Worm (Caenorhabditis elegans) whole organism, dauer: ENCODE measurements around the gene K07C5.2.

Experiments used
- unc-62 ChIP-seq: sonication (generic microtip); optimal IDR thresholded peaks from 2 replicates; lab custom pipeline; 2017; ENCODE audit warnings: missing biosample characterization, missing genetic modification reagents, missing genetic modification characterization

The K07C5.2 gene

DNA sequence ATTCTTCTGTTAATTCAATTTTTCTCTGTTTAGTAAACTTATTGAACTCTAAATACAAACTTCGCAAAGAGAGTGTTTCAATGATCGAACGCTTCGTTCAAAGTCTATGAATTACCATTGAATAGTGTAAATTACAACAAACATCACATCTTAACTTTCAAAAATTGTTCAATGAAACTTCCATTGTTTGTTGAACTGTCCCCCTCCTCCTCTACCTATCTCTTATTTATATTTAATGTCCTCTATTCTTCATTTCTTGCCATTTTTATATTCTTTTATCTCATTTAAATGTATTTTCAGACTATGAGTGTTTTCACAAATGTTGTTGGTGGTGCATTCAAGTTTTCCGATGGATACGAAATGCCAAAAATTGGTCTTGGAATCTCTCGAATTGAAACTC, at the start of gene K07C5.2:
TSS of gene K07C5.2 (plus strand) at position 301 of the 400 bp plus-strand sequence.
- TF ChIP-seq unc-62 (GFP tag; lab: Kevin White, UChicago): no peak

DNA sequence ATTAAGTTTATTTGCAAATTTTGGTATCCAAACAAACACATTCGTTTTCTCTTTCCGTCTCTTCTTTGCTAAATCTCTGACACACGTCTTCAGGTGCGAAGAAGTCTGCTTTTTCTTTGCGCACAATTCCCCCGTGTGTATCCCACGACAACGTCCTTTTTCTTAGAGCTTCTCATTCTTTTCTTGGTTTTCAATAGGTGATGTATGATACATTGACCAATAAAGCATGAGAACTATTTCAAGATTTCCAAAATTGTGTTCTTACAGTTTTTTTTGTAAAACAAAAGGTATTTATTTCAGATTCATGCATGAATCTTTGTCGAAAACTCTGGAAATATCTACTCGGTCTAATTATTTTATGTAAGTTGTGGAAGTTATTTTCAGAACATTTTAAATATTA, 49.6 kb upstream of the K07C5.2 start, which contains the start of gene B0024.15:
TSS of gene B0024.15 (plus strand) at position 301 of the 400 bp plus-strand sequence.
- TF ChIP-seq unc-62 (GFP tag; lab: Kevin White, UChicago): no peak

DNA sequence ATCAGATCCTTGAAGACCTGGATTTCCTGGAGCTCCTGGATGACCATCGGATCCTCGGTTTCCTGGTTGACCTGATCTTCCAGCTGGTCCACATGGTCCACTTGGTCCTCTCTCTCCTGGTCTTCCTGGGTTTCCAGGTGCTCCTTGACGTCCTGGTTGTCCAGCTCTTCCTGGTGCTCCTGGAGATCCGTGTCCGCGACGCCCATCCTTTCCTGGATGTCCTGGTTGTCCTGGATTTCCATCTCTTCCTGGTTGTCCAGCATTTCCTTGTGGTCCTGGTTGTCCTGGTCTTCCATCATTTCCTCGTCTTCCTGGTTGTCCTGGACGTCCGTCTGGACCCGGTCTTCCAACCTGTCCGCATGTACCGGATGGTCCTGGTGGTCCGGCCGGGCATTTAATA, 47.5 kb upstream of the K07C5.2 start:
- no peak for TF ChIP-seq unc-62 (GFP tag; lab: Kevin White, UChicago)

DNA sequence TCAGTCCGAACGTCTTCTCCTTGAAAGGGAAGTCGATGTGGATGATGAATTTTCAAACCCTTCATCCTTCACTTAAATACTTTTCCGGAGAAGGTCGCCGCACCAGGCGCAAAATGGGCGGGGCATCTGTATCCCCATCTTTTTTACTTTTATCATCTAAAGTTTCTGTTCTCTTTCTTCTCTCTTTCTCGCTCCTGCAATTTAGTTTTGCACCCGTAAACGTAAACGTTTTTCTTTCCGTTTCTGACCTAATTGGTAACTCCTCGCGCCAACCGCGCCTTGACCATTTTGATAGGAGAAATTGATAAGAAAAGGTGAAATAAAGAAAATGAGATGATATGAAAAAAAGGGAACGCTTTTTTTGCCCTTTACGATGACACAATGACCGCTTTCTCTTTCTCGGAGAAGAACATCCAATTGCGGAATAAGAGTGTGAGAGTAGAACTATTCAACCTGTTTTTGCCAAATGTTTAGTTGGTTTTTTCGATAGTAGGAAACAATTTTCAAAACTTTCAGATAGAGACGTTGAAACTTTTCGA, 46.4 kb upstream of the K07C5.2 start, which contains the start of gene col-149:
TSS of gene col-149 (minus strand) at position 51 of the 539 bp plus-strand sequence.
- no peak for TF ChIP-seq unc-62 (GFP tag; lab: Kevin White, UChicago)

DNA sequence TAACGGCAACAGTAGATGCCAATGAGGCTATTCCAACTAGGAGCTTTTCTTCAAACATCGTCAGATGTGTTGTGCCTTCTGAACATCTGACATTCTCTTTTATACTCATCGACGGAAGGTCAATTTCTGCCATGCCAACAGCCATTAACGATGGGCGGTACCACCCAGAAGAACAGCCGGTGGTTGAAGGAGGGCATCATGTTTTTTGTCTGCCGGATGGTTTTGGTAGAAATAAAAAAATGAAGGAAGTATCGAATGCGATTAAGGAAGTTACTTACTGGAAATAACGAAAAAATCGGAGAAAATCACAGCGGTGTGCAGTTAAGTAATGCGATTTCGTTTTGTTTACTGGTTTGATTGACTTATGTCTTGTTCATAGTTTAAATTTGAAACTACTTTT, 44.8 kb upstream of the K07C5.2 start, which contains the start of gene col-150:
TSS of gene col-150 (minus strand) at position 101 of the 400 bp plus-strand sequence.
- no peak for TF ChIP-seq unc-62 (GFP tag; lab: Kevin White, UChicago)

DNA sequence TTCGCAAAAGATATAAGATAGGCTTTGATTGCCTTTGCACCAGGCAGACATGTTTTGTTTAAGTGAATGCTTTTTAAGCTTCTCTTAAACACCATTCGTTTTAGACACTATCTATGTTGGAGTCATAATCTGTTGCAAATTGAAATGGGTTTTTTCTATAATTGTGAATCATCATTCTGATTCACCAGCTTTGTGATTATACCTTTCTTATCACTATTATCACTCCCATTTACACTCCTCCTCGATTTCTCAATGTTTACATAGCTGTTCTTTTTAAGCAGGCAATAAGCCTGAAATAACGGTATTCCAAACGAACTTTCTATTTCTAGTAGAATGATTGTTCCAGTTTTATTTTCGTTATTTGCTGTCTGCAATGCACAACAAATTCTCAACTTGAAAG, 42.2 kb upstream of the K07C5.2 start, which contains the start of gene B0024.4:
TSS of gene B0024.4 (plus strand) at position 301 of the 400 bp plus-strand sequence.
- no peak for TF ChIP-seq unc-62 (GFP tag; lab: Kevin White, UChicago)

DNA sequence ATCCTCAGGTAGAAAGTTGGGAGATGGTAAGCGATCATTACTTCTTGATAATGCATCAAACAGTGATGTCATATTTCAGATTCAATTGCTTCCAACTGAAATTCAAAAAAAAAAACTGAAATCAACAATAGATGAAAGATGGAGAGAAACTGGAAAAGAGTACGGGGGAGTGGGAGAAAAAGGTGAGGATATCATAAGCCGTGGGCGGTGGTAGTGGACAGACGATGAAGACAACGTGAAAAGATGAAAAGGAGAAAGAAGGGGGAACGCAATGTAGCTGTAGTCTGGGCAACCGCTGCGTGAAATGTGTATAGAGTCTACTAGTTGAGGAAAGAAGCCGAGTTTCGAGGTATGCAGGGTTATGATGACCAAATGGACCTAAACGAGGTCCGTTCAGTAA, 32.0 kb upstream of the K07C5.2 start, which contains the start of gene che-12:
TSS of gene che-12 (minus strand) at position 101 of the 400 bp plus-strand sequence.
- TF ChIP-seq unc-62 (GFP tag; lab: Kevin White, UChicago): no peak

DNA sequence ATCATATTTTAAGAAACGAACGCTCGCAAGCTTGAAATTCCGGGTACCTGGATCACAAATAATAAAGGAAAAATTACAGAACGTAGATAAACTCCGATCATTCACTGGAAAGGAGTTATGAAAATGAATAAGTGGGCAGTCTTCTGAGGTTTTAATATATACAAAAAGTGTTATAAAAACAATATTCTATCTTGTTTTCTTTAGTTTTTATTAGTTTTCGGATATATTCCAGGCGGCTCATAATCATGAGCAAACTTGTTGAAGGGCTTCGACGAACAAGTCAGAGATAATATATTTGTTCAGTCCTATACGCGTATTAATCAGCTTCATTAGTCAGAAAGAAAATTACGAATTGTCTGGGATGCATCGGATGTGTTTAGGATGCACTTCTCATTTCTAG, 25.3 kb upstream of the K07C5.2 start, which contains the start of gene gcy-6:
TSS of gene gcy-6 (minus strand) at position 101 of the 400 bp plus-strand sequence.
- no peak for TF ChIP-seq unc-62 (GFP tag; lab: Kevin White, UChicago)

DNA sequence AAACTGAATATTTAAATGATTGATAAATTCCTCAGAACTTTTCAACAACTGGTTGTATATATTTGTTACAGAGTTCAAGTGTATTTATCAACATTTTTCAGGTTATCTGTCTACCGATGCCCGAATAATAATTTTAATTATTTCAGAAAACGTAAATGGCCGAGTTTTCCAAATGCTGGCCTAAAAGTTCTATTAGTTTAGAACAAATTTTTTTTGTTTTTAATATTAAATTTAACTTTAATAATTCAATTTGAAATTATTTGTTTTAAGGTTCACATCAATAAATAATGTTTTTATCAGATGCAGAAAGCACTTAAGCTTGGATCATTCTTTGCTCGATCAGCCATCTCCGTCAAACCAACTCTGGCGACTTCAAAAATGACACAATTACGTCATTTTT, 24.9 kb upstream of the K07C5.2 start, which contains the start of gene trx-2:
TSS of gene trx-2 (plus strand) at position 301 of the 400 bp plus-strand sequence.
- no peak for TF ChIP-seq unc-62 (GFP tag; lab: Kevin White, UChicago)

DNA sequence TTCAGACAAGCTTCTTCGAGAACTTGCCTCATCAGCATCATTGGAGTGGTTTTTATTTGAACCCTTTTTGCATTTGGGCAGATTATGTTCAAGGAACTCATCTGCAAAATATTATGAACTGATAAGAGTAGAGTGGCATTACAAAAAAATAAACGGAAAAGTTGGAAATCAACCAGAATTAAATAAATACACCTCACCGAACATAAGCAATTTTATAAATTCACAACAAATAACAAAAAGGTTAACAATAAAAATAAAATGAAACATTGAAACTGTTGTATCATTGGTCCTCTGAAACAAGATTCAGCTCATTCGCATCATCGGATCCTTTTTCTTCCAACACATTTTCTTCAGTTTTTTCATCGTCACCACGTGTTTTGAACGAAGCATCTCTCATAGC, 22.0 kb upstream of the K07C5.2 start, which contains the start of gene asps-1:
TSS of gene asps-1 (minus strand) at position 101 of the 400 bp plus-strand sequence.
- TF ChIP-seq unc-62 (GFP tag; lab: Kevin White, UChicago): no peak

DNA sequence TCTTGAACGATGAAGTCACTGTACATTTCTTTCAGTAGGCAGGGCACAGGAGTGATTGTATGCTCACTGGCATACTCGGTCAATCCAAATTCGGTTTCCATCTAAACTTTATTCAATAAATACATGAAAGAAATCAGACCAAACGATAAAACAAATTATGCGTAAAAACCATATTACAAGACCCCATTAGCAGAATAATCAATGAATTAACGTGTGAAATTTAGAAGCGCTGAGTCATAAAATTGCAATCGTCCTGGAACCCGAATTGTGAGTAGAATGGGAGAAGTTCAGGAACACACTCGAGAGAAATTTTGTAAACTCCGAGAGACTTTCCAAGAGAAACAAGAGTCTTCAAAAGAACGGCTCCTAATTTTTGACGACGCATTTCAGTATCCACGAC, 19.9 kb upstream of the K07C5.2 start, which contains the start of gene B0024.11:
TSS of gene B0024.11 (minus strand) at position 101 of the 400 bp plus-strand sequence.
- TF ChIP-seq unc-62 (GFP tag; lab: Kevin White, UChicago): no peak

DNA sequence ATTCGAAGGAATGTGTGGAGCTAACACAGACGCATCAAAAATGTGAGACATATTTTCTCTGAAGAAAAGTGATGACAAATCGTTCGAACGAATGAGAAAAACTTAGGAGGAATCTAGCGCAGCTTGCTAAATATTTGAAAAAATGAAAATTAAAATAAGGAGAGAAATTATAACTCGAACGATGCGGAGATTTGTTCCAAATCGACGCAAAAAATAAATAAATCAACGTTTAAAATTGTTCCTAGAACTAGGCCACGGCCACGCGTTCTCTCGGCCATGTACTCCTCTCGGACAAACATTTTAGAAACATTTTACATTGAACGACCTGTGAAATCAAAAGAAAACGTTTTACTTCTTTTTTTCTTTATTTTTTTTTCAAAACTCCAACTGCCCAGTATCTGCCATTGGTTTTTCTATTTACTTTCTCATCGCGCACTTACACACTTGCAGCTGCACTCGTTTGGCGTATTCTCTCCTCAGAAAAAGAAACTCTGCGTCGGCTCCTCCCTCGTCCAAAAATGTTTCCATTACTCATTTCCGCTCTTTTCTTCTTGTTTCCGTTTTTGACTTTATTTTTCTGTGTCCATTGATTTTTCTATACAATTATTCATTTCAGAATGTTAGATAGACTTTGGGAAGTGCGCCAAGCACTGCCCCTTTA, 19.1 kb upstream of the K07C5.2 start, which contains the start of the genes gna-1 and B0024.13:
TSS of gene gna-1 (minus strand) at position 51 of the 661 bp plus-strand sequence.
TSS of gene B0024.13 (plus strand) at position 611 of the 661 bp plus-strand sequence.
- TF ChIP-seq unc-62 (GFP tag; lab: Kevin White, UChicago): no peak

DNA sequence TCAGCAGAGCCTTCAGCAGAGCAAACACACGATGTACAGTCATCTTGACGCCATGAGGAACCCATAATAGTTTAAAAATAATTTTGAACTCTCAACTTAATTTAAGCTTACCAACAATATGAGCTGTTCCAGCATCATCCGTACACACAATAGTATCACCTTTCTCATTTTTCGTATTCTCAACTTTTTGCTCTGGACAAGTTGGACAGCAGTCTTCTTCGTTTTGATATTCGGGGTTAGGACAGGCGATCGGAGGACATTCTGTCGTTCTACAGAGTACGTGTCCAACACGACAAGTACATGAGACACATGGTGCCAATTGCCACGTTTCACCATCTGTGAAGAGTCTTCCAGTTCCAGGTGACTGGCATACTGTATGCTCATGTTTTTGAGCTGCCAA, 15.8 kb upstream of the K07C5.2 start:
- no peak for TF ChIP-seq unc-62 (GFP tag; lab: Kevin White, UChicago)

DNA sequence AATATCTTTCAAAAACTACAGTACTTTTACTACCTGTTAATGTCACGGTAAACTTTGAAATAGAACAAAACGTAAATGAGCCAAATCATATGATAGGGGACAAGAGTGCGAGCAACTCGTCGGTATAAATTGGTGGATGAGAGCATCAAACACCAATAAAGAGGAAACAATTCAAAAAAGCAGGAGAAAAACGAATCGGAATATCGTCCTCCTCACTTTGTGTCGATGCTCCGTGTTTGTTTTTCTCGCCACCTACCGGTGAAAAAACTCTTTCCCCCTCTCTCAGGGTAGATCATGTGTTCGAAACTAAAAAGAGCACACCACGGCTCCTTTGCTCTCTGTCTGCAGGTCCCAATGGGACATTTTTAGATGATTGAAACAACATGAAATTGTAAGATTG, 11.2 kb upstream of the K07C5.2 start:
- TF ChIP-seq unc-62 (GFP tag; lab: Kevin White, UChicago): no peak

DNA sequence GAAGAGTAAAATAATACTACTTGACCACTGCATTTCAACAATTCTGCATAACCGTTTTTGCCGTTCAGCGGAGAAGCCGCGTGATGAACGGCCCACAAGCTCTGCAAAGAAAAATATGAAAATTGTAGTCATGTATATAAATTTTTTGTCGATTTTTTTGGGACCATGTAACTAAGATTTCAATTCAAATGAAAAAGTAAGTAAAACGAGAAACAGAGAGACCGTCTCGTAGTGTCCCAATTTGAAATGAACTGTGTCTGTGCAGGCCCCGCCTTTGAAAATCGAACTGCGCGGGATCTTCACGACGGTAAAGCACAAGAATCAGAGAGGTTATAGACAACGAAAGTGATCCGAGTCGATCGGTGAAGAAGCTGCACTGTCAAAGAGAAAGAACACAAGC, 7.3 kb upstream of the K07C5.2 start, which contains the start of gene crm-1:
TSS of gene crm-1 (minus strand) at position 101 of the 400 bp plus-strand sequence.
- TF ChIP-seq unc-62 (GFP tag; lab: Kevin White, UChicago): no peak

DNA sequence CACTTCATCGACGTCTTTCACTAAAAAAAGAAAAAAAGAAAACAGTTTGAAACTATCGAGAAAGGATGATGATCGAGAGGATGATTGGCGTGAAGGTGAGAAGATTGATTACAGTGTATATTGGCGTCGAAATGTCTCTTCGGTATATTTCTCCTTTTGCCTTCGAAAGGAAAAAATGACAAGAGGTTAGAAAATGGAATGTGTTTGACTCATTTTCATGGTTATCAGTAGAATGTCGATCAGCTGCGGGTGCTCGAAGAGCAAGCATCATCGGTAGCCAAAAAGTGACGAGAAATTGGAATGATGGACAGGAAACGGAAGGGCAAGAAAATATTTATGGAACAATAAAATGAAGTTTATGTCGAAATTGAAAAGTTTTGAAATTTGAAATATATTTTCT, 5.5 kb upstream of the K07C5.2 start:
- TF ChIP-seq unc-62 (GFP tag; lab: Kevin White, UChicago): no peak
